Worm (Caenorhabditis elegans) whole organism, young adult: ENCODE results near the gene chil-23.
"Not testable (repeated sequence)": the region's sequence is repeated elsewhere in the genome, so short reads cannot be mapped to it uniquely, and the experiment has no call there.

ENCODE experiments used
- B0336.3 ChIP-seq: fragments of 200-800 bp; sonication (Bioruptor generic); IDR thresholded peaks from 2 replicates; pipeline ENCODE4 v1.3.6; 2022; ENCODE audit warnings: missing genetic modification characterization, missing compliant biosample characterization
- F10E7.11 ChIP-seq: sonication (generic microtip); optimal IDR thresholded peaks from 2 replicates; lab custom pipeline; 2017; ENCODE audit warnings: mild to moderate bottlenecking, missing genetic modification characterization, moderate library complexity, missing compliant biosample characterization
- F39B2.1 ChIP-seq: fragments of 200-800 bp; sonication (Bioruptor generic); IDR thresholded peaks from 2 replicates; pipeline ENCODE4 v1.3.6; 2022; ENCODE audit warnings: missing genetic modification reagents, missing genetic modification characterization, missing compliant biosample characterization
- ama-1 ChIP-seq, 3 experiments: fragments of 150-350 bp in 1 of 3; sonication (generic microtip) in 2 of 3; optimal IDR thresholded peaks; 2 replicates each; lab custom pipeline; 2014 to 2018; ENCODE audit warnings: missing biosample characterization in 2 of 3, missing genetic modification characterization in 2 of 3, missing genetic modification reagents in 2 of 3
- aptf-2 ChIP-seq: fragments of 200-800 bp; sonication (Bioruptor generic); conservative IDR thresholded peaks from 2 replicates; pipeline ENCODE4 v1.3.6; 2022; ENCODE audit warnings: missing genetic modification reagents, missing genetic modification characterization, missing compliant biosample characterization
- atf-7 ChIP-seq: sonication (generic microtip); optimal IDR thresholded peaks from 2 replicates; lab custom pipeline; 2017; ENCODE audit warnings: mild to moderate bottlenecking, missing genetic modification characterization, missing compliant biosample characterization
- athp-1 ChIP-seq: sonication (generic microtip); optimal IDR thresholded peaks from 2 replicates; lab custom pipeline; 2017; ENCODE audit warnings: mild to moderate bottlenecking, missing genetic modification characterization, missing compliant biosample characterization
- attf-6 ChIP-seq: fragments of 200-800 bp; sonication (Bioruptor generic); IDR thresholded peaks from 2 replicates; pipeline ENCODE4 v1.3.6; 2022; ENCODE audit warnings: missing genetic modification reagents, missing genetic modification characterization, missing compliant biosample characterization
- ccch-3 ChIP-seq: fragments of 200-800 bp; sonication (Bioruptor generic); optimal IDR thresholded peaks from 2 replicates; lab custom pipeline; 2018; ENCODE audit warnings: mild to moderate bottlenecking, missing genetic modification characterization, missing compliant biosample characterization
- ceh-79 ChIP-seq: sonication (generic microtip); optimal IDR thresholded peaks from 2 replicates; lab custom pipeline; 2017; ENCODE audit warnings: mild to moderate bottlenecking, missing genetic modification characterization, missing compliant biosample characterization
- ceh-91 ChIP-seq: fragments of 200-800 bp; sonication (Bioruptor generic); IDR thresholded peaks from 2 replicates; pipeline ENCODE4 v1.3.6; 2022; ENCODE audit warnings: missing genetic modification reagents, missing genetic modification characterization, missing compliant biosample characterization
- dpff-1 ChIP-seq: sonication (generic microtip); optimal IDR thresholded peaks from 2 replicates; lab custom pipeline; 2017; ENCODE audit warnings: mild to moderate bottlenecking, missing genetic modification characterization, missing compliant biosample characterization
- dpl-1 ChIP-seq: fragments of 150-350 bp; optimal IDR thresholded peaks from 2 replicates; lab custom pipeline; 2014; ENCODE audit warnings: missing biosample characterization, missing genetic modification reagents, missing genetic modification characterization
- egrh-3 ChIP-seq: fragments of 200-800 bp; sonication (Bioruptor generic); IDR thresholded peaks from 2 replicates; pipeline ENCODE4 v1.3.6; 2022; ENCODE audit warnings: missing genetic modification reagents, missing genetic modification characterization, missing compliant biosample characterization
- hlh-26 ChIP-seq: fragments of 200-800 bp; sonication (Bioruptor generic); conservative IDR thresholded peaks from 2 replicates; pipeline ENCODE4 v1.3.6; 2022; ENCODE audit warnings: missing genetic modification reagents, missing genetic modification characterization, missing compliant biosample characterization
- lin-35 ChIP-seq, 3 experiments: fragments of 150-350 bp in 2 of 3; sonication (generic microtip) in 1 of 3; optimal IDR thresholded peaks; 2 replicates each; lab custom pipeline; 2014 to 2018; ENCODE audit warnings: missing biosample characterization in 3 of 3, missing genetic modification characterization in 3 of 3, missing genetic modification reagents in 3 of 3
- lin-40 ChIP-seq: sonication (generic microtip); optimal IDR thresholded peaks from 2 replicates; lab custom pipeline; 2016; ENCODE audit warnings: missing genetic modification characterization, mild to moderate bottlenecking, missing compliant biosample characterization, missing genotype, missing genetic modification reagents
- lin-54 ChIP-seq: fragments of 200-800 bp; sonication (Bioruptor generic); optimal IDR thresholded peaks from 2 replicates; lab custom pipeline; 2018; ENCODE audit warnings: mild to moderate bottlenecking, missing genetic modification characterization, missing compliant biosample characterization
- lsl-1 ChIP-seq: fragments of 200-800 bp; sonication (Bioruptor generic); optimal IDR thresholded peaks from 2 replicates; lab custom pipeline; 2018; ENCODE audit warnings: mild to moderate bottlenecking, missing genetic modification characterization, moderate library complexity, missing compliant biosample characterization
- madf-3 ChIP-seq: fragments of 200-800 bp; sonication (Bioruptor generic); IDR thresholded peaks from 2 replicates; pipeline ENCODE4 v1.3.6; 2022; ENCODE audit warnings: missing genetic modification reagents, missing genetic modification characterization, missing compliant biosample characterization
- madf-8 ChIP-seq: fragments of 200-800 bp; sonication (Bioruptor generic); conservative IDR thresholded peaks from 2 replicates; pipeline ENCODE4 v1.3.6; 2022; ENCODE audit warnings: missing genetic modification reagents, missing genetic modification characterization, missing compliant biosample characterization
- mes-4 ChIP-seq: sonication (generic microtip); optimal IDR thresholded peaks from 2 replicates; lab custom pipeline; 2016; ENCODE audit warnings: missing genotype, missing genetic modification characterization, missing compliant biosample characterization
- mxl-1 ChIP-seq: sonication (generic microtip); optimal IDR thresholded peaks from 2 replicates; lab custom pipeline; 2016; ENCODE audit warnings: missing genetic modification characterization, missing compliant biosample characterization
- nfyb-1 ChIP-seq: fragments of 200-800 bp; sonication (Bioruptor generic); IDR thresholded peaks from 2 replicates; pipeline ENCODE4 v1.3.6; 2022; ENCODE audit warnings: missing genetic modification reagents, missing genetic modification characterization, missing compliant biosample characterization
- nhr-90 ChIP-seq: sonication (generic microtip); optimal IDR thresholded peaks from 2 replicates; lab custom pipeline; 2016; ENCODE audit warnings: missing genotype, mild to moderate bottlenecking, missing genetic modification characterization, missing compliant biosample characterization
- sea-2 ChIP-seq: fragments of 200-800 bp; sonication (Bioruptor generic); IDR thresholded peaks from 2 replicates; pipeline ENCODE4 v1.3.6; 2022; ENCODE audit warnings: missing genetic modification characterization, missing compliant biosample characterization
- snpc-1.1 ChIP-seq: sonication (generic microtip); optimal IDR thresholded peaks from 2 replicates; lab custom pipeline; 2017; ENCODE audit warnings: missing genetic modification characterization, mild to moderate bottlenecking, missing compliant biosample characterization, antibody characterized with exemption, moderate library complexity, missing genotype, missing genetic modification reagents; ENCODE audit not compliant: insufficient read depth
- snpc-3.4 ChIP-seq: sonication (generic microtip); optimal IDR thresholded peaks from 2 replicates; lab custom pipeline; 2017; ENCODE audit warnings: missing genetic modification characterization, mild to moderate bottlenecking, missing compliant biosample characterization, antibody characterized with exemption, moderate library complexity, missing genotype, missing genetic modification reagents
- sptf-2 ChIP-seq: fragments of 200-800 bp; sonication (Bioruptor generic); optimal IDR thresholded peaks from 2 replicates; lab custom pipeline; 2018; ENCODE audit warnings: mild to moderate bottlenecking, missing genetic modification characterization, missing compliant biosample characterization
- tbx-9 ChIP-seq: sonication (generic microtip); optimal IDR thresholded peaks from 2 replicates; lab custom pipeline; 2016; ENCODE audit warnings: borderline replicate concordance, missing genetic modification characterization, inconsistent platforms, missing compliant biosample characterization

The chil-23 gene

DNA sequence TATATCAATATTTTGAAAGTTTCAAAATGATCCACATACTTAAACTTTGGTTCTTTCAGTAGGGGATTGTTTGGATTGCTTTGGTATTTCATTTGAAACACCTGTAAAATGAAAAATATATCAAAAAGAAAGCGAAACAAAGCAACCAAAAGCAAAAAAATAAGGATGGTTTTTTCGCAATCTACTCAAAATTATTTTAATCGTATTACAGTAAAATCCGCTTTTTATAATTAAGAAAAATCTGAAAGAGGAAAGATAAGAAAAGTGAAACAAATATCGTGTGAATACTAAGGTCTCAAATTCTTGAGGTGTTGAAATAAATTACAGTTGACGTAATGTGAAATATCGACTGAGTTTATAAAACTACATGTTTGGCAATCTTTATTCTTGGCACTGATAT lies 2.3 kb downstream of the chil-23 start, which contains the start of gene chil-22:
TSS of gene chil-22 (minus strand) at position 101 of the 400 bp plus-strand sequence.
- TF ChIP-seq snpc-1.1 (tag; lab: Kevin White, UChicago): no peak
- TF ChIP-seq F10E7.11: no peak

DNA sequence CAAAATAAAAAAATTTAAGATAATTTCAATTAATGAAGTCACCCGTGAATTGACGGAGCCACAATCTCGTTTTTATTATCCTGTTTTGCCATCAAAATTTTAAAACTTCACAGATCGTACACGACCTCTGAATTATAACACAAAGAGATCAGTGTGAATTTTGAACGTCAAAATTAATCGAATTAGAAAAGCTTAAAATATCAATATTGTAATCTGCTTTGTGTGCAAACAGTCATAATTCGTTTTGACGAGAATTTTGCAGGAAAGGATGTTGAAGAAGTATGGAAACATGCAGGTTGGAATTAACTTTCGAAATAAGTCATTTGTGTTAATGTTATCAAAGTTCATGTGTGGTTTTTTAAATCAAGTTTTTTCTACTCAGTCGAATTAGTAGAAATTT lies 6.5 kb downstream of the chil-23 start, which contains the start of gene chil-21:
TSS of gene chil-21 (minus strand) at position 101 of the 400 bp plus-strand sequence.
- TF ChIP-seq dpff-1; mxl-1 (tag; lab: Kevin White, UChicago); attf-6 (GFP tag; lab: Robert Waterston, UW): not testable (repeated sequence)
- TF ChIP-seq, all 124 proteins: peak for 0; not testable (repeated sequence) for 124

DNA sequence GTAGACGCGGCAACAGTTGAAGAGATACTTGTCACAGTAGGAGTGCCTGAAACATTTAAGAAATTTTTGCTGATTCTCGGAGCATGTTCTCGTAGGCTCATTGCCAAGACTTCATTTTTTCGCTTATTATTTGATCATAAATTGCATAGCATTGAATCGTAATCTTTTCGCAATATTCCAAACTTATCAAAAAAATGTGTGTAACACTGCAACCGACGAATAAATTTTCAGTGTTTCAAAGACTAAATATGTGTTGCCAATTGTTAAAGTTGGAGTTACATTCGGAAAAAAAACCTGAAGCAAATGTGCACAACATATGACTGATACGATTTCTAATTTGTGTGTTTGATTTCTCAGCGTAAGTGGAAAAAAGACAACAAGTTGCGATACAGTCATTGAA lies 8.9 kb downstream of the chil-23 start, which contains the start of gene R09D1.14:
TSS of gene R09D1.14 (minus strand) at position 101 of the 400 bp plus-strand sequence.
- TF ChIP-seq sea-2; aptf-2 (GFP tag; lab: Robert Waterston, UW); ama-1 (optimal IDR thresholded peaks at IDR 0.05; lab: Kevin White, UChicago); ama-1 (GFP tag; optimal IDR thresholded peaks at IDR 0.05; lab: Kevin White, UChicago): not testable (repeated sequence)

DNA sequence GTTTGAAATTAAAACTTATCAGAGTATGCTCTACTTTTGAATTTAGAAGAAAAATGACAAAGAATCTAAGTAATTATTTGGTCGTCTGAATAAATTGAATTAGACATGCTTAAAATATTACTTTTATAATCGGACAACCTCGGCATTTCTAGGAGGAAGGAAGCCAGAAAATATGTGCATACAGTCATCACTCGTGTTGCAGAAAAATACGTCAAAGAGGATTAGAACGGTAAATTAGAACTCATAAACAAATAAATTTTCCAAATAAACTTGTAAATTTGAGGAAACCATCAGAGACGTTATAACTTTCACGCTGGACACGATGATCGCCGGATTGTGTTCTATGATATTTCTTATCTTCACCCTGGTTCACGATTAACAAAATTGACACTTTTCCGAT lies 14.1 kb downstream of the chil-23 start, which contains the start of gene chil-19:
TSS of gene chil-19 (minus strand) at position 101 of the 400 bp plus-strand sequence.
- TF ChIP-seq egrh-3 (GFP tag; lab: Robert Waterston, UW) (no peak), lin-35 (GFP tag; optimal IDR thresholded peaks at IDR 0.05; lab: Kevin White, UChicago) (no peak), dpl-1 (GFP tag; lab: Kevin White, UChicago) (no peak), lsl-1 (GFP tag; lab: Kevin White, UChicago) (no peak), madf-8 (no peak), ccch-3 (GFP tag; lab: Kevin White, UChicago) (no peak), hlh-26 (no peak), atf-7 (tag; lab: Kevin White, UChicago) (no peak), B0336.3 (GFP tag; lab: Robert Waterston, UW) (no peak), ceh-91 (GFP tag; lab: Robert Waterston, UW) (no peak), ceh-79 (tag; lab: Kevin White, UChicago) (no peak), nfyb-1 (GFP tag; lab: Robert Waterston, UW) (no peak), mes-4 (tag; lab: Kevin White, UChicago) (no peak), athp-1 (tag; lab: Kevin White, UChicago) (no peak), lin-54 (GFP tag; lab: Kevin White, UChicago) (no peak), madf-3 (GFP tag; lab: Robert Waterston, UW) (no peak), F39B2.1 (GFP tag; lab: Robert Waterston, UW) (no peak), lin-40 (no peak), nhr-90 (tag; lab: Kevin White, UChicago) (no peak), sptf-2 (GFP tag; lab: Kevin White, UChicago) (no peak)

DNA sequence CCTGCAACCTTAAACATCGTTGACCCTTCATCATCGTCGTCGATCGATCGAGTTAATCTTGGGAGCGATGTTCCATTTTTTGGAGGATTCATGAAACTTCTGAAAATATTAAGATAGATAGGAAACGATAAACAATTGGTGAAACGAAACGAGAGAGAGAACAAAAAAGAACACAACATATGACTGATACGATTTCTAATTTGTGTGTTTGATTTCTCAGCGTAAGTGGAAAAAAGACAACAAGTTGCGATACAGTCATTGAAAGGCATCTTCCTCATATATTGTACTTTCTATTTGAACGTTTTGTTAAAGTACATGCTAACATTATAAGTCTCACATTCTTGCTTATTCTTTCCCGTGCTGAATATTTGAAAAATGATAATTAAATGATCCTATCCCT lies 16.2 kb downstream of the chil-23 start, which contains the start of gene R09D1.12:
TSS of gene R09D1.12 (minus strand) at position 101 of the 400 bp plus-strand sequence.
- not testable (repeated sequence) for TF ChIP-seq snpc-3.4 (tag; lab: Kevin White, UChicago); nhr-90 (tag; lab: Kevin White, UChicago); tbx-9
- TF ChIP-seq, all 124 proteins: peak for 0; not testable (repeated sequence) for 124
